Worm (Caenorhabditis elegans) whole organism, L2 larva: ENCODE measurements around the gene Y32B12C.1.

Source experiments
- C34F6.9 ChIP-seq: fragments of 150-350 bp; optimal IDR thresholded peaks from 2 replicates; lab custom pipeline; 2014; ENCODE audit warnings: missing biosample characterization, missing genetic modification characterization
- F13H6.1 ChIP-seq: sonication (generic microtip); optimal IDR thresholded peaks from 2 replicates; lab custom pipeline; 2016; ENCODE audit warnings: missing genetic modification characterization, missing compliant biosample characterization
- Y55F3AM.14 ChIP-seq: fragments of 200-800 bp; sonication (Bioruptor generic); optimal IDR thresholded peaks from 2 replicates; lab custom pipeline; 2018; ENCODE audit warnings: mild to moderate bottlenecking, missing genetic modification characterization, missing compliant biosample characterization
- aly-2 ChIP-seq: fragments of 150-350 bp; optimal IDR thresholded peaks from 2 replicates; lab custom pipeline; 2014; ENCODE audit warnings: missing biosample characterization, missing genetic modification characterization
- ama-1 ChIP-seq: fragments of 150-350 bp; optimal IDR thresholded peaks from 2 replicates; lab custom pipeline; 2018; ENCODE audit warnings: inconsistent platforms
- blmp-1 ChIP-seq: sonication (generic microtip); optimal IDR thresholded peaks from 2 replicates; lab custom pipeline; 2017; ENCODE audit warnings: missing genetic modification characterization, mild to moderate bottlenecking, missing compliant biosample characterization, antibody characterized with exemption, moderate library complexity; ENCODE audit not compliant: insufficient read depth
- ceh-16 ChIP-seq: fragments of 150-350 bp; optimal IDR thresholded peaks from 2 replicates; lab custom pipeline; 2014; ENCODE audit warnings: missing biosample characterization, missing genetic modification characterization
- crh-2 ChIP-seq: sonication (generic microtip); optimal IDR thresholded peaks from 2 replicates; lab custom pipeline; 2017; ENCODE audit warnings: missing biosample characterization, missing genetic modification characterization
- egl-27 ChIP-seq: sonication (generic microtip); optimal IDR thresholded peaks from 3 replicates; lab custom pipeline; 2017; ENCODE audit warnings: missing biosample characterization, missing genetic modification reagents, missing genetic modification characterization
- elt-1 ChIP-seq: fragments of 150-350 bp; optimal IDR thresholded peaks from 2 replicates; lab custom pipeline; 2014; ENCODE audit warnings: missing biosample characterization, missing genetic modification characterization
- elt-3 ChIP-seq: sonication (generic microtip); optimal IDR thresholded peaks from 2 replicates; lab custom pipeline; 2017; ENCODE audit warnings: missing biosample characterization, missing genetic modification characterization
- fos-1 ChIP-seq: fragments of 150-350 bp; optimal IDR thresholded peaks from 2 replicates; lab custom pipeline; 2014; ENCODE audit warnings: missing biosample characterization, missing genetic modification characterization
- lin-13 ChIP-seq: fragments of 150-350 bp; optimal IDR thresholded peaks from 2 replicates; lab custom pipeline; 2014; ENCODE audit warnings: missing biosample characterization, missing genetic modification reagents, missing genetic modification characterization
- lsy-2 ChIP-seq, 2 experiments: fragments of 150-350 bp in 1 of 2; sonication (generic microtip) in 1 of 2; optimal IDR thresholded peaks; 2 replicates each; lab custom pipeline; 2014 to 2017; ENCODE audit warnings: missing biosample characterization in 2 of 2, missing genetic modification characterization in 2 of 2
- mab-5 ChIP-seq: fragments of 150-350 bp; optimal IDR thresholded peaks from 2 replicates; lab custom pipeline; 2014; ENCODE audit warnings: missing biosample characterization, missing genetic modification characterization
- mdl-1 ChIP-seq, 2 experiments: fragments of 150-350 bp in 1 of 2; sonication (generic microtip) in 1 of 2; optimal IDR thresholded peaks; 2 replicates each; lab custom pipeline; 2017; ENCODE audit warnings: missing biosample characterization in 2 of 2, missing genetic modification characterization in 2 of 2
- nhr-11 ChIP-seq: fragments of 150-350 bp; optimal IDR thresholded peaks from 2 replicates; lab custom pipeline; 2014; ENCODE audit warnings: missing biosample characterization, missing genetic modification characterization
- nhr-12 ChIP-seq: fragments of 150-350 bp; optimal IDR thresholded peaks from 2 replicates; lab custom pipeline; 2014; ENCODE audit warnings: missing biosample characterization, missing genetic modification characterization
- nhr-129 ChIP-seq: fragments of 150-350 bp; optimal IDR thresholded peaks from 2 replicates; lab custom pipeline; 2014; ENCODE audit warnings: missing biosample characterization, missing genetic modification characterization
- nhr-21 ChIP-seq: fragments of 150-350 bp; optimal IDR thresholded peaks from 2 replicates; lab custom pipeline; 2014; ENCODE audit warnings: missing biosample characterization, missing genetic modification characterization
- nhr-23 ChIP-seq: fragments of 150-350 bp; optimal IDR thresholded peaks from 2 replicates; lab custom pipeline; 2014; ENCODE audit warnings: missing biosample characterization, missing genetic modification reagents, missing genetic modification characterization
- nhr-237 ChIP-seq: fragments of 150-350 bp; optimal IDR thresholded peaks from 2 replicates; lab custom pipeline; 2014; ENCODE audit warnings: missing biosample characterization, missing genetic modification characterization
- nhr-25 ChIP-seq: fragments of 150-350 bp; sonication (generic microtip); optimal IDR thresholded peaks from 3 replicates; lab custom pipeline; 2014; ENCODE audit warnings: missing biosample characterization, missing genetic modification characterization
- nhr-77 ChIP-seq: fragments of 150-350 bp; optimal IDR thresholded peaks from 2 replicates; lab custom pipeline; 2014; ENCODE audit warnings: missing biosample characterization, missing genetic modification characterization
- peb-1 ChIP-seq: fragments of 150-350 bp; optimal IDR thresholded peaks from 2 replicates; lab custom pipeline; 2014; ENCODE audit warnings: missing biosample characterization, missing genetic modification characterization
- sem-4 ChIP-seq: fragments of 150-350 bp; optimal IDR thresholded peaks from 2 replicates; lab custom pipeline; 2014; ENCODE audit warnings: missing biosample characterization, missing genetic modification reagents, missing genetic modification characterization
- sma-3 ChIP-seq: sonication (generic microtip); optimal IDR thresholded peaks from 2 replicates; lab custom pipeline; 2016; ENCODE audit warnings: missing genetic modification reagents, missing genetic modification characterization, missing compliant biosample characterization
- sma-9 ChIP-seq, 2 experiments: fragments of 150-350 bp in 1 of 2; sonication (generic microtip) in 1 of 2; optimal IDR thresholded peaks; 2 replicates each; lab custom pipeline; 2014 to 2016; ENCODE audit warnings: missing genetic modification characterization in 2 of 2, mild to moderate bottlenecking in 1 of 2, missing biosample characterization in 1 of 2, missing compliant biosample characterization in 1 of 2, missing genetic modification reagents in 1 of 2, moderate library complexity in 1 of 2
- snpc-4 ChIP-seq: fragments of 150-350 bp; optimal IDR thresholded peaks from 2 replicates; lab custom pipeline; 2014; ENCODE audit warnings: missing biosample characterization, missing genetic modification characterization
- unc-39 ChIP-seq: fragments of 150-350 bp; optimal IDR thresholded peaks from 2 replicates; lab custom pipeline; 2014; ENCODE audit warnings: missing biosample characterization, missing genetic modification characterization
- unc-55 ChIP-seq: fragments of 150-350 bp; sonication (generic microtip); optimal IDR thresholded peaks from 3 replicates; lab custom pipeline; 2014; ENCODE audit warnings: missing biosample characterization, missing genetic modification reagents, missing genetic modification characterization
- unc-62 ChIP-seq: fragments of 150-350 bp; optimal IDR thresholded peaks from 2 replicates; lab custom pipeline; 2014; ENCODE audit warnings: missing biosample characterization, missing genetic modification reagents, missing genetic modification characterization
- ztf-4 ChIP-seq: fragments of 150-350 bp; optimal IDR thresholded peaks from 2 replicates; lab custom pipeline; 2014; ENCODE audit warnings: missing biosample characterization, missing genetic modification characterization

Y32B12C.1 gene

ce11 chrV:16594514-16594913, 11.9 kb upstream of the Y32B12C.1 start:
- no peak for TF ChIP-seq nhr-21 (tag; lab: Kevin White, UChicago)
- peak; percentile 7 for TF ChIP-seq ztf-4
- no peak for TF ChIP-seq unc-55 (GFP tag; lab: Kevin White, UChicago)
- TF ChIP-seq C34F6.9 (tag; lab: Kevin White, UChicago), result peak; percentile 11
- peak; percentile 50 for TF ChIP-seq nhr-129 (tag; lab: Kevin White, UChicago)
- no peak for TF ChIP-seq mab-5 (tag; lab: Kevin White, UChicago)
- no peak for TF ChIP-seq F13H6.1
- TF ChIP-seq sem-4 (tag; lab: Kevin White, UChicago), result no peak
- no peak for TF ChIP-seq egl-27 (tag; lab: Kevin White, UChicago)
- TF ChIP-seq ama-1, result no peak
- no peak for TF ChIP-seq nhr-25
- no peak for TF ChIP-seq unc-39
- TF ChIP-seq crh-2 (tag; lab: Kevin White, UChicago), result no peak
- no peak for TF ChIP-seq lin-13
- TF ChIP-seq mdl-1 (tag; optimal IDR thresholded peaks at IDR 0.05; lab: Kevin White, UChicago), result no peak
- TF ChIP-seq ceh-16 (tag; lab: Kevin White, UChicago), result no peak
- TF ChIP-seq nhr-77 (tag; lab: Kevin White, UChicago), result no peak
- peak; percentile 14 for TF ChIP-seq sma-9 (GFP tag; optimal IDR thresholded peaks at IDR 0.05; lab: Kevin White, UChicago)
- no peak for TF ChIP-seq sma-9 (tag; optimal IDR thresholded peaks at IDR 0.05; lab: Kevin White, UChicago)
- TF ChIP-seq elt-3, result no peak
- no peak for TF ChIP-seq sma-3
- TF ChIP-seq snpc-4 (tag; lab: Kevin White, UChicago), result no peak
- no peak for TF ChIP-seq blmp-1 (tag; lab: Kevin White, UChicago)
- TF ChIP-seq aly-2 (tag; lab: Kevin White, UChicago), result no peak

ce11 chrV:16595140-16595791, 11.1 kb upstream of the Y32B12C.1 start, which contains the start of gene cpl-1:
Gene cpl-1, minus strand, starts transcription at chrV:16595346.
- peak; percentile 70 for TF ChIP-seq ama-1
- TF ChIP-seq nhr-129 (tag; lab: Kevin White, UChicago), result peak; percentile 33
- no peak for TF ChIP-seq snpc-4 (tag; lab: Kevin White, UChicago)
- peak; percentile 9 for TF ChIP-seq blmp-1 (tag; lab: Kevin White, UChicago)
- peak; percentile 20 for TF ChIP-seq crh-2 (tag; lab: Kevin White, UChicago)
- no peak for TF ChIP-seq nhr-237 (tag; lab: Kevin White, UChicago)
- peak in 1 of 2 experiments; percentile 37 for TF ChIP-seq lsy-2 (tag; optimal IDR thresholded peaks at IDR 0.05; lab: Kevin White, UChicago)
- TF ChIP-seq sma-9 (GFP tag; optimal IDR thresholded peaks at IDR 0.05; lab: Kevin White, UChicago), result peak; percentile 38
- TF ChIP-seq sma-9 (tag; optimal IDR thresholded peaks at IDR 0.05; lab: Kevin White, UChicago), result no peak
- TF ChIP-seq F13H6.1, result peak; percentile 25
- TF ChIP-seq nhr-25, result no peak
- no peak for TF ChIP-seq nhr-21 (tag; lab: Kevin White, UChicago)
- TF ChIP-seq fos-1 (tag; lab: Kevin White, UChicago), result peak; percentile 56
- TF ChIP-seq, all 48 proteins: peak for 8

DNA sequence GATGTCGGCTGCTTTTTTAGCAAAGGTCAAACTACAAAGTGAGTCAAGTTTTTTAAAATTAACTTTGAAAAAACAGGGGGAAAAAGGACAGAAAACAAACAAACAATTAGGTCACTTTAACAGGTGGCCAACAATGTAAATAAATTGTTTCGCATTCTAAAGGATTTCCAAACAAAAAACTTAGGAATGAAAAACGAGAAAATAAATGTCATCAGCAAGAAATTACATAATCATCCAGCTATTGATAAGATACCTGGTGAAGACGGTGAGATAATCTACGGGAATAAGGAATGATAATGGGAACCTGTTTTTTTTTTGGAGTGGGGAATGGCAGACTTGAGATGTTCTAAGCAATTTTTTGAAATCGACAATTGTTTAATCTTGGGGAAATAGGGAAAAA, 10.3 kb upstream of the Y32B12C.1 start:
- no peak for TF ChIP-seq egl-27 (tag; lab: Kevin White, UChicago)
- no peak for TF ChIP-seq F13H6.1
- no peak for TF ChIP-seq unc-62 (GFP tag; lab: Kevin White, UChicago)
- no peak for TF ChIP-seq ceh-16 (tag; lab: Kevin White, UChicago)
- no peak for TF ChIP-seq sem-4 (tag; lab: Kevin White, UChicago)
- no peak for TF ChIP-seq nhr-11
- no peak for TF ChIP-seq peb-1 (tag; lab: Kevin White, UChicago)
- TF ChIP-seq nhr-23 (tag; lab: Kevin White, UChicago), result no peak
- no peak for TF ChIP-seq mdl-1 (tag; optimal IDR thresholded peaks at IDR 0.05; lab: Kevin White, UChicago)
- no peak for TF ChIP-seq elt-1
- no peak for TF ChIP-seq lin-13
- TF ChIP-seq, all 48 proteins: peak for 0

DNA sequence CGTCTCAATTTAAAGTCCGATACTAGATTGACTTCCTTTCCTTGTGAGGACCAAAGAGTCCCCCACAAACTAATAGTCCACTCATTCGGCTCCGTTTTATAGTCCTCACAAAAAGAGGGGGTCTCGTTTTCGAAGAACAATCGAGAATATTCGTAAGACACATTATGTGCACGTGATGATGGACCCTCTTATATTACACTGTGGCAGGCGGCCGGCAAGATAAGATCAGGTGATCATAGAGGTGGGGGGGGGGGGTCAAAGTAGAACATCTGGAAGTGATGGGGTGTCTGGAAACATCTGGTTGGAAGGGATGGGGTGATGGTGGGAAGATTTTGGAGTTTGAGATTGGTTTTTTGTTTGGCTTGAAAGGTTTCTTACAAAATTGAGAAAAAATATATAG, 8.0 kb upstream of the Y32B12C.1 start:
- TF ChIP-seq nhr-21 (tag; lab: Kevin White, UChicago), result no peak
- TF ChIP-seq lsy-2 (tag; optimal IDR thresholded peaks at IDR 0.05; lab: Kevin White, UChicago), result peak in 1 of 2 experiments; percentile 18
- peak; percentile 29 for TF ChIP-seq ama-1
- TF ChIP-seq Y55F3AM.14, result no peak
- no peak for TF ChIP-seq fos-1 (tag; lab: Kevin White, UChicago)
- no peak for TF ChIP-seq nhr-77 (tag; lab: Kevin White, UChicago)
- no peak for TF ChIP-seq mdl-1 (tag; optimal IDR thresholded peaks at IDR 0.05; lab: Kevin White, UChicago)
- TF ChIP-seq aly-2 (tag; lab: Kevin White, UChicago), result no peak
- no peak for TF ChIP-seq sma-9 (GFP tag; optimal IDR thresholded peaks at IDR 0.05; lab: Kevin White, UChicago)
- TF ChIP-seq sma-9 (tag; optimal IDR thresholded peaks at IDR 0.05; lab: Kevin White, UChicago), result no peak
- no peak for TF ChIP-seq peb-1 (tag; lab: Kevin White, UChicago)
- TF ChIP-seq nhr-12 (tag; lab: Kevin White, UChicago), result no peak
- peak; percentile 21 for TF ChIP-seq nhr-129 (tag; lab: Kevin White, UChicago)
